Worm (Caenorhabditis elegans): Measurements from ENCODE around the gene unc-41.

The unc-41 gene

DNA sequence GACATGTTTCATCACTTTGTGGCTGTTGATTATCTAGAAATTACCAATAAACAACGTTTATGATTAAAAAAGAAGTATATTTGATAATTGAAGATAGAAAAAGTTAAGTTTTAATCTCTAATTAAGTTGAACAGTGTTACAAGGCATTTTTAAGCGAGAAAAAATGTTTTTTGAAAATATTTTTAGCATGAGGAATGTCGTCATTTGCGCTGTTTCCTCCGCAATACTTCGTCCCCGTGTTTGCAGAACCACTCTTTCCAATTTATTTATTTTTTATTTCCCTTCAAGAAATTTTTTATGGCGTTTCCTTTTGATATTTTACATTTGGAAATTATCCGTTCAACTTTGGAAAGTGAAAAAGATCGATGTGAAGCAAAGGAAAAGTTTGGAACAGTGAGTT is 15.6 kb upstream of the unc-41 start, which contains the start of the genes rde-1 and trpp-6:
Gene rde-1, minus strand, starts transcription at position 33 of the 400 bp plus-strand sequence.
Gene trpp-6, plus strand, starts transcription at position 286 of the 400 bp plus-strand sequence.
- no peak for TF ChIP-seq ceh-9 (tag; optimal IDR thresholded peaks at IDR 0.05)
- TF ChIP-seq nfya-1 (tag; optimal IDR thresholded peaks at IDR 0.05; ENCODE audit: insufficient read depth): peak; percentile 23
- no peak for TF ChIP-seq elt-1 (tag; optimal IDR thresholded peaks at IDR 0.05)
- peak; percentile 37 for TF ChIP-seq hmg-11 (tag; optimal IDR thresholded peaks at IDR 0.05)
- TF ChIP-seq egl-5 (tag; optimal IDR thresholded peaks at IDR 0.05): no peak
- TF ChIP-seq skn-1 (tag; optimal IDR thresholded peaks at IDR 0.05): no peak
- no peak for TF ChIP-seq eor-1 (tag; optimal IDR thresholded peaks at IDR 0.05)
- TF ChIP-seq aly-2 (tag; optimal IDR thresholded peaks at IDR 0.05): no peak

DNA sequence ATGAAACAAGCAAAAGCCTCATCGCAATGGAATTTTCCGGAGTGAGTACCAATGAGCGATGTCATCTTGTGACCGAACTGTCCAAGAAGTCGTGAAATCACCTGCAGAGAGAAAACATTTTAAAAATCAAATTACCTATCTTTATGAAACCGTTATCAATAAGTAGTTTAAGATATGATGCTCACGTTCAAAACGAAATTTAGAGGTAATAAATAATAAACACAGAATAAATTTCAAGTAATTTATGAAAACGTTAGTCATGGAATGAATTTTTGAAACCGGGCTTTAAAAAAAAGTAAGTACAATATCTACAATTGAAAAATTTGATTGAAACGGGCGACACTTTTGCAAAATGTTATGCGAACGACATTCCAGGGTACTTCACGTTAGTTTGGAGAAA is 11.7 kb upstream of the unc-41 start, which contains the start of gene C27H6.8:
Gene C27H6.8, minus strand, starts transcription at position 101 of the 400 bp plus-strand sequence.
- TF ChIP-seq ceh-28 (tag; optimal IDR thresholded peaks at IDR 0.05) (no peak), R02D3.7 (tag; optimal IDR thresholded peaks at IDR 0.05) (no peak), nfya-1 (tag; optimal IDR thresholded peaks at IDR 0.05; ENCODE audit: insufficient read depth) (no peak), jun-1 (tag; optimal IDR thresholded peaks at IDR 0.05) (no peak), aly-2 (tag; optimal IDR thresholded peaks at IDR 0.05) (no peak), elt-2 (tag; optimal IDR thresholded peaks at IDR 0.05) (no peak), elt-3 (tag; optimal IDR thresholded peaks at IDR 0.05) (no peak), lin-39 (tag; optimal IDR thresholded peaks at IDR 0.05) (no peak), fos-1 (tag; optimal IDR thresholded peaks at IDR 0.05) (no peak)

DNA sequence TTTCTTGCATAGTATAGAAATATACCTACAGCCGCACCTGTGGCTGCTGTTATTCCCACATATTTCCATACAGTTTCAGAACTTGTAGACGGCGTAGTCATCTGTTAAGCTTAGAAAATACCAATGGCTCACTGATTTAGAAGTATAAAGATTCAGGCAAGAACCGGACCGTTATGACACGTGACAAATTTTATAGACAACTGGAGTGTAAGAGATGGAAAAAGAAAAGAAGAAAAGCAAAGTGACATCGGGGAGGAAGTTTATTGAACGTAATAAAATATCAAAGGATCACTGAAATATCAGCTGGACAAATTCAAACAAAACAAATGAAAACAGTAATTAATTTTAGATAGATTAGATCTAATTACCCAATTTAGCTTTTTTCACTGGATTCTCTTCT is 10.1 kb upstream of the unc-41 start, which contains the start of gene rmd-2:
Gene rmd-2, minus strand, starts transcription at position 101 of the 400 bp plus-strand sequence.
- no peak for TF ChIP-seq fkh-10 (GFP tag; optimal IDR thresholded peaks at IDR 0.05)
- no peak for TF ChIP-seq elt-1 (tag; optimal IDR thresholded peaks at IDR 0.05)
- no peak for TF ChIP-seq egl-5 (tag; optimal IDR thresholded peaks at IDR 0.05)
- no peak for TF ChIP-seq ztf-4 (tag; optimal IDR thresholded peaks at IDR 0.05)
- TF ChIP-seq ZK546.5 (tag; optimal IDR thresholded peaks at IDR 0.05): no peak
- TF ChIP-seq lsy-12 (tag; optimal IDR thresholded peaks at IDR 0.05): no peak

DNA sequence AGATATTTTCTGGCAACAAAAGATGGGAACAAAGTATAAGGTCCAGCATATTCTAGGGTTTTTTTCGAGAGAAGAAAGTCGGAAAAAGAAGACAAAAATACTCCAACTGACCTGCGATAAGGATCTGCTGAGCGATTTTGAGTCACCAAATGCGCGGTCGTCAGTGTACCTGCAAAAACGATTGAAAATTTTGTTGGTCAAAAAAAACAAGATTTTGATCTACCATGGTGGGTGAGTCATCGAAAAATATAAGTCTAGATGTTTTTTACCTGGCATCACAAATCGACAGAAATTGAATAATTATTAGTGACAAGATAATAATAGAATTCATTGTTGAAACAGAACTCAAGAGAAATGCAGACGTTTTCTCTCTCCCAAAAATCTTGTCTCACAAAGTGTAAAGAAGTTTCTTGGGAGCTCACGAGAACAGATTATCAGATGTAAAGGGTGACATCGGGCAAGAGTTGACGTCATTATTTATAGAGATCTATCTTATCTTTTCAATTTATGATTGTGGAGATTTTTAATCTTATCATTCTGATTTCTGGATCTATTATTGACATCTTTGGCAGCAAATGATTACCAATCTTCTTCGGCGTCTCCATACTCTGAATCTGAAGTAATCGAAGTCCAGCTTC is 9.3 kb upstream of the unc-41 start:
- TF ChIP-seq ZK546.5 (tag; optimal IDR thresholded peaks at IDR 0.05) (no peak), lin-15B (tag; optimal IDR thresholded peaks at IDR 0.05) (no peak), elt-1 (tag; optimal IDR thresholded peaks at IDR 0.05) (peak; percentile 48), nhr-67 (tag; optimal IDR thresholded peaks at IDR 0.05) (no peak)

DNA sequence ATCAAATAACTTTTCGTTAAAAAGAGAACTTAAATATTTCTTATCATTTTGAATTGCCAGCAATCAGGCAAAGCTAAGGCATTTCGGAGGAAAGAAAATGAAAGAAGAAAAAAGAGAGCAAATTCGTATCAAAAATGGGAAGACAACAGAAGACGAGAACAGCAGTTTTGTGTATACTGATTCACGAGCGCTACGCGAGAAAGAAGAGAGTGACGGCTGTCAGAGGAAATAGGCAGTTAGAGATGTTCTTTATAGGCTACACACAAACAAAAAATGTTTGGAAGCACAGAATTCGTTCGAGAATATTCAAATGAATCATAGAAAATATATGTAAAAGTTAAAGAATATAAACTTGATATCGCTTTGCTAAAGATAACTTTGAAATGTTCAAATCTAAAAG is 8.8 kb upstream of the unc-41 start:
- TF ChIP-seq hmg-11 (tag; optimal IDR thresholded peaks at IDR 0.05): peak; percentile 3
- TF ChIP-seq ceh-9 (tag; optimal IDR thresholded peaks at IDR 0.05): no peak
- TF ChIP-seq jun-1 (tag; optimal IDR thresholded peaks at IDR 0.05): no peak
- TF ChIP-seq pqm-1 (tag; optimal IDR thresholded peaks at IDR 0.05): peak; percentile 60
- TF ChIP-seq sea-2 (GFP tag; optimal IDR thresholded peaks at IDR 0.05): no peak
- no peak for TF ChIP-seq aly-2 (tag; optimal IDR thresholded peaks at IDR 0.05)
- no peak for TF ChIP-seq lin-15B (tag; optimal IDR thresholded peaks at IDR 0.05)
- TF ChIP-seq zag-1 (tag; optimal IDR thresholded peaks at IDR 0.05): no peak
- peak; percentile 45 for TF ChIP-seq pha-4 (tag; optimal IDR thresholded peaks at IDR 0.05)
- no peak for TF ChIP-seq mml-1 (tag; optimal IDR thresholded peaks at IDR 0.05)
- TF ChIP-seq elt-2 (tag; optimal IDR thresholded peaks at IDR 0.05): peak; percentile 67
- TF ChIP-seq nfya-1 (tag; optimal IDR thresholded peaks at IDR 0.05; ENCODE audit: insufficient read depth): peak; percentile 45
- TF ChIP-seq nhr-11 (tag; optimal IDR thresholded peaks at IDR 0.05): peak; percentile 75
- TF ChIP-seq lsy-12 (tag; optimal IDR thresholded peaks at IDR 0.05): no peak

DNA sequence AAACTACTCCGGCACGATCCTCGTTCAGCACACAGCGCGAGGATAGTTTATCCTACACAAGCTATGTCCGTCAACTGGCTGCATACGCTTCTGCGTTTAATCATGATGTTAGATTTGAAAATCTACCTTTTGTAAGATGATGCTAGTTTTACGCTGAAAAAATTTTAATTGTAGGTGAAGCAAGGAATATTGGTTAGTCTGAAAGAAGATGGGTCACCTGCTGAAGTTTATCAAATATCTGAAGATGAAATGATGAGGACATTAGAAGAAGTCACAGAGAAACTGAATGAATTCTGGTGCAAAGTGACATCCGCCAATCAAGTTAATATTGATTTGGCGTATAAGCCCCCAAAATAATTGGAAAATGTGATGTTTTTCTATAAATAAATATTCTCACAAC is 7.5 kb upstream of the unc-41 start:
- TF ChIP-seq ama-1 (optimal IDR thresholded peaks at IDR 0.05): peak; percentile 39
- TF ChIP-seq nhr-76 (tag; optimal IDR thresholded peaks at IDR 0.05): no peak
- TF ChIP-seq elt-2 (tag; optimal IDR thresholded peaks at IDR 0.05): peak; percentile 15

DNA sequence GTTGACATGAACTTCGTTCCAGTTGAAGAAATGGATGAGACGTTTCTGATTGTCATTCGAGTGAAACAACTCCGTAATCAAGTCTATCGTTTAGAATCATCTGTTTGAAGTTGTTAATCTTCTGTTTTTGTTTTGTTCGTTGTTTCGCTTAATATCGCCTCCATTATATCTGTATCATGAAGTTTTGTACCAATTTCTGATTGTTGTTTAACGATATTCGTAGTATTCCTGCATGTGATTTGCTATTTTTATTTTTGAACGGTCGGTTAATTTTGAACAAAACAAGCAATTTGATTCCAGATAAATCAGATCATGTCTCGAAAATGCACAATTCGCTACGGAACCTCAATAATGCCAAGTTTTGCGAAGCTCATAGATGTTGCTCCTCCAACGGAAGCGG is 6.5 kb upstream of the unc-41 start, which contains the start of gene C27H6.9:
Gene C27H6.9, plus strand, starts transcription at position 301 of the 400 bp plus-strand sequence.
- TF ChIP-seq hmg-11 (tag; optimal IDR thresholded peaks at IDR 0.05) (no peak), mdl-1 (tag; optimal IDR thresholded peaks at IDR 0.05) (no peak), nhr-12 (tag; optimal IDR thresholded peaks at IDR 0.05) (no peak), nhr-23 (tag; optimal IDR thresholded peaks at IDR 0.05) (no peak), sea-2 (GFP tag; optimal IDR thresholded peaks at IDR 0.05) (no peak), ztf-11 (tag; optimal IDR thresholded peaks at IDR 0.05) (no peak), pqm-1 (tag; optimal IDR thresholded peaks at IDR 0.05) (no peak), tbx-2 (tag; optimal IDR thresholded peaks at IDR 0.05) (no peak), ztf-4 (tag; optimal IDR thresholded peaks at IDR 0.05) (no peak), egl-5 (tag; optimal IDR thresholded peaks at IDR 0.05) (no peak), ZK546.5 (tag; optimal IDR thresholded peaks at IDR 0.05) (no peak), lin-39 (tag; optimal IDR thresholded peaks at IDR 0.05) (no peak), ceh-28 (tag; optimal IDR thresholded peaks at IDR 0.05) (no peak), elt-2 (tag; optimal IDR thresholded peaks at IDR 0.05) (no peak), jun-1 (tag; optimal IDR thresholded peaks at IDR 0.05) (no peak), mml-1 (tag; optimal IDR thresholded peaks at IDR 0.05) (no peak), nfya-1 (tag; optimal IDR thresholded peaks at IDR 0.05; ENCODE audit: insufficient read depth) (no peak), lin-15B (tag; optimal IDR thresholded peaks at IDR 0.05) (no peak), R02D3.7 (tag; optimal IDR thresholded peaks at IDR 0.05) (no peak)
